Fruit fly (Drosophila melanogaster) whole organism, embryonic: Measurements from ENCODE around the gene CG9338.

Experiments used
- Bdp1 ChIP-seq: fragments of 200-800 bp; sonication (Bioruptor generic); optimal IDR thresholded peaks from 3 replicates; lab custom pipeline; 2016; ENCODE audit warnings: missing biosample characterization, missing genetic modification characterization
- BtbVII ChIP-seq: fragments of 200-800 bp; sonication (Bioruptor generic); optimal IDR thresholded peaks from 3 replicates; lab custom pipeline; 2017; ENCODE audit warnings: missing biosample characterization, mild to moderate bottlenecking, missing genetic modification characterization
- CG10959 ChIP-seq: fragments of 200-800 bp; sonication (Bioruptor generic); IDR thresholded peaks from 2 replicates; pipeline ENCODE4 v1.3.6; 2022; ENCODE audit warnings: missing biosample characterization, missing genetic modification characterization
- CG12219 ChIP-seq: fragments of 200-800 bp; sonication (Bioruptor generic); optimal IDR thresholded peaks from 3 replicates; lab custom pipeline; 2018; ENCODE audit warnings: missing biosample characterization, mild to moderate bottlenecking, missing genetic modification characterization
- CG13287 ChIP-seq: fragments of 200-800 bp; sonication (Bioruptor generic); IDR thresholded peaks from 2 replicates; pipeline ENCODE4 v1.3.6; 2022; ENCODE audit warnings: missing biosample characterization, missing genetic modification characterization; ENCODE audit not compliant: partially characterized antibody
- CG1529 ChIP-seq: fragments of 200-800 bp; sonication (Bioruptor generic); optimal IDR thresholded peaks from 3 replicates; lab custom pipeline; 2018; ENCODE audit warnings: missing biosample characterization, missing genetic modification characterization
- CG16813 ChIP-seq: fragments of 200-800 bp; sonication (Bioruptor generic); IDR thresholded peaks from 3 replicates; pipeline ENCODE4 v1.3.6; 2022; ENCODE audit warnings: missing biosample characterization, missing genetic modification characterization; ENCODE audit not compliant: partially characterized antibody
- CG17361 ChIP-seq: fragments of 200-800 bp; sonication (Bioruptor generic); IDR thresholded peaks from 3 replicates; pipeline ENCODE4 v1.3.6; 2022; ENCODE audit warnings: missing biosample characterization, missing genetic modification characterization
- CG2678 ChIP-seq: fragments of 200-800 bp; sonication (Bioruptor generic); optimal IDR thresholded peaks from 3 replicates; lab custom pipeline; 2019; ENCODE audit warnings: missing biosample characterization, mild to moderate bottlenecking, missing genetic modification characterization, moderate library complexity
- CG2712 ChIP-seq: fragments of 200-800 bp; optimal IDR thresholded peaks from 3 replicates; lab custom pipeline; 2019; ENCODE audit warnings: missing biosample characterization, mild to moderate bottlenecking, missing genetic modification characterization, moderate library complexity
- CG31365 ChIP-seq: fragments of 200-800 bp; sonication (Bioruptor generic); optimal IDR thresholded peaks from 2 replicates; lab custom pipeline; 2018; ENCODE audit warnings: missing biosample characterization, mild to moderate bottlenecking, missing genetic modification characterization
- CG34376 ChIP-seq: fragments of 200-800 bp; sonication (Bioruptor generic); optimal IDR thresholded peaks from 2 replicates; lab custom pipeline; 2018; ENCODE audit warnings: missing biosample characterization, mild to moderate bottlenecking, missing genetic modification characterization
- CG4360 ChIP-seq: fragments of 200-800 bp; sonication (Bioruptor generic); IDR thresholded peaks from 2 replicates; pipeline ENCODE4 v1.3.6; 2022; ENCODE audit warnings: missing biosample characterization, missing genetic modification characterization
- CG4707 ChIP-seq: fragments of 200-800 bp; sonication (Bioruptor generic); optimal IDR thresholded peaks from 2 replicates; lab custom pipeline; 2018; ENCODE audit warnings: missing biosample characterization, mild to moderate bottlenecking, missing genetic modification characterization, moderate library complexity
- CG6175 ChIP-seq: fragments of 200-800 bp; sonication (Bioruptor generic); IDR thresholded peaks from 3 replicates; pipeline ENCODE4 v1.3.6; 2022; ENCODE audit warnings: missing biosample characterization, missing genetic modification characterization
- CG6689 ChIP-seq: fragments of 200-800 bp; sonication (Bioruptor generic); IDR thresholded peaks from 2 replicates; pipeline ENCODE4 v1.3.6; 2022; ENCODE audit warnings: missing biosample characterization, missing genetic modification characterization
- CG6791 ChIP-seq: fragments of 200-800 bp; sonication (Bioruptor generic); IDR thresholded peaks from 3 replicates; pipeline ENCODE4 v1.3.6; 2022; ENCODE audit warnings: missing biosample characterization, missing genetic modification characterization; ENCODE audit not compliant: partially characterized antibody
- CG6813 ChIP-seq: fragments of 200-800 bp; sonication (Bioruptor generic); optimal IDR thresholded peaks from 2 replicates; lab custom pipeline; 2017; ENCODE audit warnings: missing biosample characterization, missing genetic modification characterization, mild to moderate bottlenecking, moderate library complexity, missing genetic modification reagents
- CG9215 ChIP-seq: fragments of 200-800 bp; sonication (Bioruptor generic); IDR thresholded peaks from 2 replicates; pipeline ENCODE4 v1.3.6; 2022; ENCODE audit warnings: missing biosample characterization, missing genetic modification characterization
- CG9876 ChIP-seq: fragments of 200-800 bp; sonication (Bioruptor generic); optimal IDR thresholded peaks from 2 replicates; lab custom pipeline; 2016; ENCODE audit warnings: missing biosample characterization, missing genetic modification characterization
- CG9932 ChIP-seq: fragments of 200-800 bp; sonication (Bioruptor generic); IDR thresholded peaks from 2 replicates; pipeline ENCODE4 v1.3.6; 2022; ENCODE audit warnings: missing biosample characterization, missing genetic modification characterization
- D19A ChIP-seq: fragments of 200-800 bp; optimal IDR thresholded peaks from 3 replicates; lab custom pipeline; 2019; ENCODE audit warnings: missing biosample characterization, mild to moderate bottlenecking, missing genetic modification characterization, moderate library complexity
- Drgx ChIP-seq: fragments of 200-800 bp; sonication (Bioruptor generic); IDR thresholded peaks from 2 replicates; pipeline ENCODE4 v1.3.6; 2022; ENCODE audit warnings: missing biosample characterization, missing genetic modification characterization
- ERR ChIP-seq: fragments of 200-800 bp; sonication (Bioruptor generic); optimal IDR thresholded peaks from 2 replicates; lab custom pipeline; 2016; ENCODE audit warnings: missing biosample characterization, missing genetic modification characterization
- HLH3B ChIP-seq: fragments of 200-800 bp; sonication (Bioruptor generic); IDR thresholded peaks from 2 replicates; pipeline ENCODE4 v1.3.6; 2022; ENCODE audit warnings: missing biosample characterization, missing genetic modification characterization
- Hey ChIP-seq: fragments of 200-800 bp; sonication (Bioruptor generic); optimal IDR thresholded peaks from 3 replicates; lab custom pipeline; 2018; ENCODE audit warnings: missing biosample characterization, mild to moderate bottlenecking, missing genetic modification characterization
- Jarid2 ChIP-seq: fragments of 200-800 bp; sonication (Bioruptor generic); optimal IDR thresholded peaks from 3 replicates; lab custom pipeline; 2017; ENCODE audit warnings: mild to moderate bottlenecking, missing biosample characterization, missing genetic modification reagents, missing genetic modification characterization
- Nf-YC ChIP-seq: fragments of 200-800 bp; optimal IDR thresholded peaks from 3 replicates; lab custom pipeline; 2019; ENCODE audit warnings: missing biosample characterization, mild to moderate bottlenecking, missing genetic modification characterization, moderate library complexity
- Oaz ChIP-seq: fragments of 200-800 bp; sonication (Bioruptor generic); IDR thresholded peaks from 2 replicates; pipeline ENCODE4 v1.3.6; 2022; ENCODE audit warnings: missing biosample characterization, missing genetic modification characterization
- ara ChIP-seq: fragments of 200-800 bp; sonication (Bioruptor generic); IDR thresholded peaks from 2 replicates; pipeline ENCODE4 v1.3.6; 2022; ENCODE audit warnings: missing biosample characterization, missing genetic modification characterization
- chm ChIP-seq: fragments of 200-800 bp; sonication (Bioruptor generic); IDR thresholded peaks from 2 replicates; pipeline ENCODE4 v1.3.6; 2022; ENCODE audit warnings: missing biosample characterization, missing genetic modification characterization
- chn ChIP-seq: fragments of 200-800 bp; sonication (Bioruptor generic); optimal IDR thresholded peaks from 2 replicates; lab custom pipeline; 2016; ENCODE audit warnings: missing biosample characterization, missing genetic modification characterization
- croc ChIP-seq: fragments of 200-800 bp; sonication (Bioruptor generic); conservative IDR thresholded peaks from 3 replicates; pipeline ENCODE4 v1.3.6; 2022; ENCODE audit warnings: missing biosample characterization, missing genetic modification characterization
- eyg ChIP-seq: fragments of 200-800 bp; sonication (Bioruptor generic); optimal IDR thresholded peaks from 3 replicates; lab custom pipeline; 2016; ENCODE audit warnings: missing biosample characterization, missing genetic modification characterization
- fu2 ChIP-seq: fragments of 200-800 bp; sonication (Bioruptor generic); optimal IDR thresholded peaks from 2 replicates; lab custom pipeline; 2016; ENCODE audit warnings: missing biosample characterization, missing genetic modification characterization
- ind ChIP-seq: fragments of 200-800 bp; sonication (Bioruptor generic); optimal IDR thresholded peaks from 3 replicates; lab custom pipeline; 2016; ENCODE audit warnings: missing biosample characterization, missing genetic modification characterization
- jing ChIP-seq: fragments of 200-800 bp; sonication (Bioruptor generic); optimal IDR thresholded peaks from 2 replicates; lab custom pipeline; 2018; ENCODE audit warnings: missing biosample characterization, mild to moderate bottlenecking, missing genetic modification characterization
- lola ChIP-seq, 3 experiments: fragments of >200 bp in 2 of 3; fragments of 200-800 bp in 1 of 3; sonication (Bioruptor generic) in 1 of 3; optimal IDR thresholded peaks; 2 replicates each; lab custom pipeline; 2017 to 2019; ENCODE audit warnings: missing biosample characterization in 3 of 3, missing genetic modification characterization in 3 of 3, mild to moderate bottlenecking in 1 of 3, moderate library complexity in 1 of 3
- lov ChIP-seq, 2 experiments: fragments of 200-800 bp in 1 of 2; fragments of >200 bp in 1 of 2; sonication (Bioruptor generic) in 1 of 2; IDR thresholded peaks in 1 of 2; optimal IDR thresholded peaks in 1 of 2; 2 replicates in 1 of 2; 3 replicates in 1 of 2; pipeline versions ENCODE4 v1.3.6 to Lab custom; 2017 to 2022; ENCODE audit warnings: missing biosample characterization in 1 of 2, missing genetic modification characterization in 1 of 2
- pho ChIP-seq: fragments of 200-800 bp; sonication (Bioruptor generic); optimal IDR thresholded peaks from 2 replicates; lab custom pipeline; 2016; ENCODE audit warnings: missing biosample characterization, missing genetic modification characterization
- pita ChIP-seq: fragments of 200-800 bp; sonication (Bioruptor generic); optimal IDR thresholded peaks from 2 replicates; lab custom pipeline; 2017; ENCODE audit warnings: missing biosample characterization, mild to moderate bottlenecking, missing genetic modification characterization
- pum ChIP-seq: fragments of 200-800 bp; sonication (Bioruptor generic); optimal IDR thresholded peaks from 2 replicates; lab custom pipeline; 2016; ENCODE audit warnings: missing biosample characterization, missing genetic modification characterization
- schlank ChIP-seq: fragments of 200-800 bp; sonication (Bioruptor generic); optimal IDR thresholded peaks from 2 replicates; lab custom pipeline; 2018; ENCODE audit warnings: missing biosample characterization, mild to moderate bottlenecking, missing genetic modification characterization
- sens ChIP-seq: fragments of 200-800 bp; sonication (Bioruptor generic); peaks from one replicate; lab custom pipeline; 2016; ENCODE audit warnings: missing biosample characterization, missing genetic modification characterization
- sug ChIP-seq: fragments of 200-800 bp; optimal IDR thresholded peaks from 2 replicates; lab custom pipeline; 2019; ENCODE audit warnings: missing biosample characterization, mild to moderate bottlenecking, missing genetic modification characterization, moderate library complexity
- tna ChIP-seq: fragments of 200-800 bp; sonication (Bioruptor generic); IDR thresholded peaks from 2 replicates; pipeline ENCODE4 v1.3.6; 2022; ENCODE audit warnings: missing biosample characterization, missing genetic modification characterization; ENCODE audit not compliant: partially characterized antibody
- wdn ChIP-seq: fragments of 200-800 bp; sonication (Bioruptor generic); IDR thresholded peaks from 2 replicates; pipeline ENCODE4 v1.3.6; 2022; ENCODE audit warnings: missing biosample characterization, missing genetic modification characterization
- zfh2 ChIP-seq: fragments of 200-800 bp; sonication (Bioruptor generic); optimal IDR thresholded peaks from 2 replicates; lab custom pipeline; 2016; ENCODE audit warnings: missing biosample characterization, missing genetic modification characterization

Gene CG9338

dm6 chr2L:20823196-20824105 is 41.6 kb upstream of the CG9338 start (continued):
- TF ChIP-seq lov (optimal IDR thresholded peaks at IDR 0.05; lab: Kevin White, UChicago) (no peak), lov (GFP tag; IDR thresholded peaks at IDR 0.05; lab: Robert Waterston, UW) (no peak), chn (GFP tag; lab: Kevin White, UChicago) (no peak), CG17361 (peak; percentile 67; the same call in 2 of the 3 replicates), CG6791 (GFP tag; lab: Robert Waterston, UW) (peak; percentile 55; the same call in 1 of the 3 replicates), Nf-YC (tag; lab: Kevin White, UChicago) (peak; percentile 16), ERR (GFP tag; lab: Kevin White, UChicago) (peak; percentile 52), CG10959 (no peak), CG9932 (GFP tag; lab: Robert Waterston, UW) (peak; percentile 45), Oaz (GFP tag; lab: Robert Waterston, UW) (peak; percentile 23; the same call in 1 of the 2 replicates), fu2 (GFP tag; lab: Kevin White, UChicago) (no peak), CG9215 (GFP tag; lab: Robert Waterston, UW) (peak; percentile 42; the same call in 1 of the 2 replicates), chm (GFP tag; lab: Robert Waterston, UW) (0 out of 2 replicates have a peak, but pooled peaks have one; percentile 38), CG16813 (GFP tag; lab: Robert Waterston, UW) (0 out of 3 replicates have a peak, but pooled peaks have one; percentile 33), schlank (no peak), wdn (GFP tag; lab: Robert Waterston, UW) (no peak), D19A (tag; lab: Kevin White, UChicago) (no peak), jing (no peak), CG6813 (GFP tag; lab: Kevin White, UChicago) (peak; percentile 29), pita (GFP tag; lab: Kevin White, UChicago) (no peak), CG2712 (tag; lab: Kevin White, UChicago) (peak; percentile 25), CG6689 (GFP tag; lab: Robert Waterston, UW) (0 out of 2 replicates have a peak, but pooled peaks have one; percentile 18), Bdp1 (GFP tag; lab: Kevin White, UChicago) (no peak), Drgx (GFP tag; lab: Robert Waterston, UW) (peak; percentile 70), CG4707 (GFP tag; lab: Kevin White, UChicago) (peak; percentile 19), ind (GFP tag; lab: Kevin White, UChicago) (no peak), CG1529 (GFP tag; lab: Kevin White, UChicago) (peak; percentile 15), sug (tag; lab: Kevin White, UChicago) (peak; percentile 86), CG4360 (GFP tag; lab: Robert Waterston, UW) (0 out of 2 replicates have a peak, but pooled peaks have one; percentile 31), CG9876 (no peak), CG34376 (peak; percentile 83), ara (GFP tag; lab: Robert Waterston, UW) (no peak), croc (GFP tag; lab: Robert Waterston, UW) (no peak), Jarid2 (GFP tag; lab: Kevin White, UChicago) (no peak), sens (GFP tag; lab: Kevin White, UChicago) (peak; percentile 68), Hey (tag; lab: Kevin White, UChicago) (no peak), eyg (GFP tag; lab: Kevin White, UChicago) (no peak), tna (peak; percentile 66), pho (GFP tag; lab: Kevin White, UChicago) (peak; percentile 39), HLH3B (GFP tag; lab: Robert Waterston, UW) (no peak), CG31365 (tag; lab: Kevin White, UChicago) (peak; percentile 45), lola (GFP tag; optimal IDR thresholded peaks at IDR 0.05; lab: Kevin White, UChicago) (peak in 1 of 3 experiments; percentile 53), CG2678 (tag; lab: Kevin White, UChicago) (peak; percentile 23), BtbVII (GFP tag; lab: Kevin White, UChicago) (no peak), CG12219 (no peak), CG13287 (GFP tag; lab: Robert Waterston, UW) (peak; percentile 55), pum (no peak), zfh2 (GFP tag; lab: Kevin White, UChicago) (no peak), CG6175 (GFP tag; lab: Robert Waterston, UW) (peak; percentile 70; the same call in 1 of the 3 replicates)
